Worm (Caenorhabditis elegans) whole organism, L4 larva: ENCODE results near the gene ZK643.2.

ENCODE experiments used
- F37D6.2 ChIP-seq: sonication (generic microtip); optimal IDR thresholded peaks from 2 replicates; lab custom pipeline; 2016; ENCODE audit warnings: mild to moderate bottlenecking, missing genetic modification characterization, missing compliant biosample characterization
- R02D3.7 ChIP-seq: fragments of 150-350 bp; sonication (generic microtip); optimal IDR thresholded peaks from 3 replicates; lab custom pipeline; 2014; ENCODE audit warnings: missing biosample characterization, missing genetic modification characterization
- hlh-30 ChIP-seq: sonication (generic microtip); optimal IDR thresholded peaks from 2 replicates; lab custom pipeline; 2017; ENCODE audit warnings: antibody characterized with exemption, mild to moderate bottlenecking, missing genetic modification characterization, missing compliant biosample characterization; ENCODE audit not compliant: insufficient read depth
- lin-1 ChIP-seq: fragments of 200-800 bp; sonication (Bioruptor generic); IDR thresholded peaks from 2 replicates; pipeline ENCODE4 v1.3.6; 2022; ENCODE audit warnings: missing genetic modification reagents, missing genetic modification characterization, missing compliant biosample characterization
- unc-130 ChIP-seq: sonication (generic microtip); optimal IDR thresholded peaks from 2 replicates; lab custom pipeline; 2016; ENCODE audit warnings: missing genetic modification reagents, missing genetic modification characterization, missing compliant biosample characterization
- ztf-11 ChIP-seq: fragments of 150-350 bp; optimal IDR thresholded peaks from 2 replicates; lab custom pipeline; 2014; ENCODE audit warnings: missing biosample characterization, missing genetic modification characterization

DNA sequence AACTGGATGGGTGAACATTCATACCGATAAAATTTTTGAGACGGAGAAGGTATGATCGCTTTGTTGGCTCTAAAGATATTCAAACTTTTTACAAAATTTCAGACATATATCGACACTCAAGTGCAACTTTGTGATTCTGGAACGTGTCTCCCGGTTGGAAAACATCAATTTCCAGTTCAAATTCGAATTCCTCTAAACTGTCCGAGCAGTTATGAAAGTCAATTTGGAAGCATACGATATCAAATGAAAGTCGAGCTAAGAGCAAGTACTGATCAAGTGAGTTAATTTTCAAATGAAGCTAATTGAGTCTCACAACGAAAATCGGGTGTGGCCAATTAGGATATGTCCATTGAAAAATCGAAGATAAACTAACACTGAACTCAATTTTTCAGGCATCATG, 22.0 kb upstream of the ZK643.2 start:
- TF ChIP-seq unc-130 (GFP tag; lab: Kevin White, UChicago) (no peak), ztf-11 (no peak), F37D6.2 (tag; lab: Kevin White, UChicago) (no peak), hlh-30 (tag; lab: Kevin White, UChicago) (no peak), lin-1 (GFP tag; lab: Robert Waterston, UW) (no peak), R02D3.7 (tag; lab: Kevin White, UChicago) (no peak)
